Worm (Caenorhabditis elegans) whole organism, young adult: Measurements from ENCODE around the gene ZK632.11.

Source experiments
- B0019.2 ChIP-seq: fragments of 200-800 bp; sonication (Bioruptor generic); conservative IDR thresholded peaks from 2 replicates; pipeline ENCODE4 v1.3.6; 2022; ENCODE audit warnings: missing genetic modification reagents, missing genetic modification characterization, missing compliant biosample characterization
- C06A6.2 ChIP-seq: fragments of 200-800 bp; sonication (Bioruptor generic); conservative IDR thresholded peaks from 2 replicates; pipeline ENCODE4 v1.3.6; 2022; ENCODE audit warnings: missing genetic modification characterization, missing compliant biosample characterization
- C17E4.6 ChIP-seq: fragments of 200-800 bp; sonication (Bioruptor generic); IDR thresholded peaks from 2 replicates; pipeline ENCODE4 v1.3.6; 2022; ENCODE audit warnings: missing genetic modification reagents, missing genetic modification characterization, missing compliant biosample characterization
- F10E7.11 ChIP-seq: sonication (generic microtip); optimal IDR thresholded peaks from 2 replicates; lab custom pipeline; 2017; ENCODE audit warnings: mild to moderate bottlenecking, missing genetic modification characterization, moderate library complexity, missing compliant biosample characterization
- F33H1.4 ChIP-seq: fragments of 200-800 bp; sonication (Bioruptor generic); IDR thresholded peaks from 2 replicates; pipeline ENCODE4 v1.3.6; 2022; ENCODE audit warnings: missing genetic modification reagents, missing genetic modification characterization, missing compliant biosample characterization
- F49E8.2 ChIP-seq: sonication (generic microtip); optimal IDR thresholded peaks from 3 replicates; lab custom pipeline; 2017; ENCODE audit warnings: missing genetic modification characterization, mild to moderate bottlenecking, missing compliant biosample characterization, antibody characterized with exemption, moderate library complexity; ENCODE audit not compliant: insufficient read depth
- F57C9.4 ChIP-seq: sonication (generic microtip); optimal IDR thresholded peaks from 2 replicates; lab custom pipeline; 2017; ENCODE audit warnings: mild to moderate bottlenecking, missing genetic modification characterization, missing compliant biosample characterization
- K11D2.4 ChIP-seq: fragments of 200-800 bp; sonication (Bioruptor generic); IDR thresholded peaks from 2 replicates; pipeline ENCODE4 v1.3.6; 2022; ENCODE audit warnings: missing genetic modification reagents, missing genetic modification characterization, missing compliant biosample characterization
- K12H6.12 ChIP-seq: fragments of 200-800 bp; sonication (Bioruptor generic); optimal IDR thresholded peaks from 2 replicates; lab custom pipeline; 2018; ENCODE audit warnings: mild to moderate bottlenecking, missing genetic modification characterization, missing compliant biosample characterization
- Y95B8A.8 ChIP-seq: fragments of 200-800 bp; sonication (Bioruptor generic); IDR thresholded peaks from 2 replicates; pipeline ENCODE4 v1.3.6; 2022; ENCODE audit warnings: missing genetic modification reagents, missing genetic modification characterization, missing compliant biosample characterization
- ama-1 ChIP-seq, 3 experiments: fragments of 150-350 bp in 1 of 3; sonication (generic microtip) in 2 of 3; optimal IDR thresholded peaks; 2 replicates each; lab custom pipeline; 2014 to 2018; ENCODE audit warnings: missing biosample characterization in 2 of 3, missing genetic modification characterization in 2 of 3, missing genetic modification reagents in 2 of 3
- aptf-2 ChIP-seq: fragments of 200-800 bp; sonication (Bioruptor generic); conservative IDR thresholded peaks from 2 replicates; pipeline ENCODE4 v1.3.6; 2022; ENCODE audit warnings: missing genetic modification reagents, missing genetic modification characterization, missing compliant biosample characterization
- aptf-3 ChIP-seq: fragments of 200-800 bp; sonication (Bioruptor generic); IDR thresholded peaks from 2 replicates; pipeline ENCODE4 v1.3.6; 2022; ENCODE audit warnings: missing genetic modification characterization, missing compliant biosample characterization
- attf-5 ChIP-seq: fragments of 200-800 bp; sonication (Bioruptor generic); optimal IDR thresholded peaks from 2 replicates; lab custom pipeline; 2018; ENCODE audit warnings: mild to moderate bottlenecking, missing genetic modification characterization, missing compliant biosample characterization
- bed-1 ChIP-seq: fragments of 200-800 bp; sonication (Bioruptor generic); IDR thresholded peaks from 2 replicates; pipeline ENCODE4 v1.3.6; 2022; ENCODE audit warnings: missing genetic modification reagents, missing genetic modification characterization, missing compliant biosample characterization
- ceh-27 ChIP-seq: fragments of 200-800 bp; sonication (Bioruptor generic); optimal IDR thresholded peaks from 2 replicates; lab custom pipeline; 2018; ENCODE audit warnings: mild to moderate bottlenecking, missing genetic modification characterization, moderate library complexity, missing compliant biosample characterization
- ceh-58 ChIP-seq: fragments of 200-800 bp; sonication (Bioruptor generic); IDR thresholded peaks from 2 replicates; pipeline ENCODE4 v1.3.6; 2022; ENCODE audit warnings: missing genetic modification characterization, missing compliant biosample characterization
- dox-1 ChIP-seq: fragments of 200-800 bp; sonication (Bioruptor generic); IDR thresholded peaks from 2 replicates; pipeline ENCODE4 v1.3.6; 2022; ENCODE audit warnings: missing genetic modification reagents, missing genetic modification characterization, missing compliant biosample characterization
- egl-18 ChIP-seq: fragments of 200-800 bp; sonication (Bioruptor generic); IDR thresholded peaks from 2 replicates; pipeline ENCODE4 v1.3.6; 2022; ENCODE audit warnings: missing genetic modification reagents, missing genetic modification characterization, missing compliant biosample characterization
- egl-44 ChIP-seq: fragments of 200-800 bp; sonication (Bioruptor generic); IDR thresholded peaks from 2 replicates; pipeline ENCODE4 v1.3.6; 2022; ENCODE audit warnings: missing genetic modification reagents, missing genetic modification characterization, missing compliant biosample characterization
- ets-4 ChIP-seq: fragments of 200-800 bp; sonication (Bioruptor generic); optimal IDR thresholded peaks from 2 replicates; lab custom pipeline; 2018; ENCODE audit warnings: mild to moderate bottlenecking, missing genetic modification characterization, missing compliant biosample characterization
- hmg-1.2 ChIP-seq: fragments of 200-800 bp; sonication (Bioruptor generic); IDR thresholded peaks from 2 replicates; pipeline ENCODE4 v1.3.6; 2022; ENCODE audit warnings: missing genetic modification reagents, missing genetic modification characterization, missing compliant biosample characterization
- hsf-1 ChIP-seq: fragments of 200-800 bp; sonication (Bioruptor generic); IDR thresholded peaks from 2 replicates; pipeline ENCODE4 v1.3.6; 2022; ENCODE audit warnings: missing genetic modification reagents, missing genetic modification characterization, missing compliant biosample characterization
- lag-1 ChIP-seq: fragments of 200-800 bp; sonication (Bioruptor generic); IDR thresholded peaks from 2 replicates; pipeline ENCODE4 v1.3.6; 2022; ENCODE audit warnings: missing genetic modification reagents, missing genetic modification characterization, missing compliant biosample characterization
- let-526 ChIP-seq: fragments of 200-800 bp; sonication (Bioruptor generic); IDR thresholded peaks from 2 replicates; pipeline ENCODE4 v1.3.6; 2022; ENCODE audit warnings: missing genetic modification reagents, missing genetic modification characterization, missing compliant biosample characterization
- lin-54 ChIP-seq: fragments of 200-800 bp; sonication (Bioruptor generic); optimal IDR thresholded peaks from 2 replicates; lab custom pipeline; 2018; ENCODE audit warnings: mild to moderate bottlenecking, missing genetic modification characterization, missing compliant biosample characterization
- lsy-27 ChIP-seq: sonication (generic microtip); optimal IDR thresholded peaks from 2 replicates; lab custom pipeline; 2017; ENCODE audit warnings: missing genetic modification characterization, mild to moderate bottlenecking, missing compliant biosample characterization, antibody characterized with exemption, missing genotype, borderline replicate concordance; ENCODE audit not compliant: insufficient read depth
- madf-10 ChIP-seq: sonication (generic microtip); optimal IDR thresholded peaks from 2 replicates; lab custom pipeline; 2016; ENCODE audit warnings: mild to moderate bottlenecking, missing genetic modification characterization, missing compliant biosample characterization
- madf-3 ChIP-seq: fragments of 200-800 bp; sonication (Bioruptor generic); IDR thresholded peaks from 2 replicates; pipeline ENCODE4 v1.3.6; 2022; ENCODE audit warnings: missing genetic modification reagents, missing genetic modification characterization, missing compliant biosample characterization
- madf-6 ChIP-seq: fragments of 200-800 bp; sonication (Bioruptor generic); IDR thresholded peaks from 2 replicates; pipeline ENCODE4 v1.3.6; 2022; ENCODE audit warnings: missing genetic modification reagents, missing genetic modification characterization, missing compliant biosample characterization
- madf-8 ChIP-seq: fragments of 200-800 bp; sonication (Bioruptor generic); conservative IDR thresholded peaks from 2 replicates; pipeline ENCODE4 v1.3.6; 2022; ENCODE audit warnings: missing genetic modification reagents, missing genetic modification characterization, missing compliant biosample characterization
- mcd-1 ChIP-seq: fragments of 200-800 bp; sonication (Bioruptor generic); IDR thresholded peaks from 2 replicates; pipeline ENCODE4 v1.3.6; 2022; ENCODE audit warnings: missing genetic modification reagents, missing genetic modification characterization, missing compliant biosample characterization
- mes-4 ChIP-seq: sonication (generic microtip); optimal IDR thresholded peaks from 2 replicates; lab custom pipeline; 2016; ENCODE audit warnings: missing genotype, missing genetic modification characterization, missing compliant biosample characterization
- mxl-1 ChIP-seq: sonication (generic microtip); optimal IDR thresholded peaks from 2 replicates; lab custom pipeline; 2016; ENCODE audit warnings: missing genetic modification characterization, missing compliant biosample characterization
- nhr-27 ChIP-seq: fragments of 200-800 bp; sonication (Bioruptor generic); optimal IDR thresholded peaks from 2 replicates; lab custom pipeline; 2018; ENCODE audit warnings: mild to moderate bottlenecking, missing genetic modification characterization, moderate library complexity, missing compliant biosample characterization
- repo-1 ChIP-seq: sonication (generic microtip); optimal IDR thresholded peaks from 2 replicates; lab custom pipeline; 2017; ENCODE audit warnings: mild to moderate bottlenecking, missing genetic modification characterization, missing compliant biosample characterization
- sdz-38 ChIP-seq: sonication (generic microtip); optimal IDR thresholded peaks from 2 replicates; lab custom pipeline; 2016; ENCODE audit warnings: missing genotype, missing genetic modification characterization, missing compliant biosample characterization
- snpc-1.3 ChIP-seq: sonication (generic microtip); optimal IDR thresholded peaks from 2 replicates; lab custom pipeline; 2017; ENCODE audit warnings: missing genetic modification characterization, mild to moderate bottlenecking, missing compliant biosample characterization, antibody characterized with exemption, moderate library complexity, missing genotype, missing genetic modification reagents; ENCODE audit not compliant: insufficient read depth
- snpc-3.4 ChIP-seq: sonication (generic microtip); optimal IDR thresholded peaks from 2 replicates; lab custom pipeline; 2017; ENCODE audit warnings: missing genetic modification characterization, mild to moderate bottlenecking, missing compliant biosample characterization, antibody characterized with exemption, moderate library complexity, missing genotype, missing genetic modification reagents
- sptf-2 ChIP-seq: fragments of 200-800 bp; sonication (Bioruptor generic); optimal IDR thresholded peaks from 2 replicates; lab custom pipeline; 2018; ENCODE audit warnings: mild to moderate bottlenecking, missing genetic modification characterization, missing compliant biosample characterization
- tbp1 ChIP-seq: fragments of 200-800 bp; sonication (Bioruptor generic); optimal IDR thresholded peaks from 2 replicates; lab custom pipeline; 2018; ENCODE audit warnings: mild to moderate bottlenecking, missing genetic modification characterization, missing compliant biosample characterization
- tlf-1 ChIP-seq: fragments of 200-800 bp; sonication (Bioruptor generic); optimal IDR thresholded peaks from 2 replicates; lab custom pipeline; 2018; ENCODE audit warnings: mild to moderate bottlenecking, missing genetic modification characterization, missing compliant biosample characterization
- unc-130 ChIP-seq: sonication (generic microtip); optimal IDR thresholded peaks from 2 replicates; lab custom pipeline; 2016; ENCODE audit warnings: missing genetic modification reagents, missing genetic modification characterization, missing compliant biosample characterization
- ztf-18 ChIP-seq: sonication (generic microtip); optimal IDR thresholded peaks from 2 replicates; lab custom pipeline; 2016; ENCODE audit warnings: missing genotype, mild to moderate bottlenecking, missing genetic modification characterization, missing compliant biosample characterization
- ztf-22 ChIP-seq: fragments of 200-800 bp; sonication (Bioruptor generic); optimal IDR thresholded peaks from 2 replicates; lab custom pipeline; 2018; ENCODE audit warnings: mild to moderate bottlenecking, missing genetic modification characterization, moderate library complexity, missing compliant biosample characterization
- ztf-25 ChIP-seq: fragments of 200-800 bp; sonication (Bioruptor generic); IDR thresholded peaks from 2 replicates; pipeline ENCODE4 v1.3.6; 2022; ENCODE audit warnings: missing genetic modification reagents, missing genetic modification characterization, missing compliant biosample characterization

Gene ZK632.11

DNA sequence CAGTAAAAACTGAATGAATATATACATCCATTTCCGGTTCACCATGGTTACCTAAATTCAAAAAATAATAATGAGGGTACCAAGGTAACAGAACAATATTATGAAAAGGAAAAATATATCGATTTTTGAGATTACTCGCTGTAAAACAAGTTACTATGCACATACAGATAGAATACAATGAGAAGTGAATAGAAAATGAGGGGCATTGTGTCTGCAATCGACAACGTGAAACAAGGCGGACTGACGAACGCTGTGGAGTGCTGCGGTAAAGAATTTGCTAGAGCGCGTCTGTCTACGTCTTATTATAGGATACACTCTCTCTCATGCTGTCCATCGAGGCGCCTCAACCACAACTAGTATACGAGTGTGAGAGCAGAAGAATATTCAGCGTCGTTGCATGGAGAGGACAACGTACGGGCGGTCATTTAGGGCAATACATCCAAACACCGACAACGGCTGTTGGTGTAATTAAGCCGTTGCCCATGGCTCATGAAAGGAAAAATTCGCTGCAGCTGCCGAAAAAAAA lies 10.6 kb upstream of the ZK632.11 start, which contains the start of gene cnx-1 (continued):
- peak; percentile 37; the same call in 1 of the 2 replicates for TF ChIP-seq hmg-1.2 (GFP tag; lab: Robert Waterston, UW)
- TF ChIP-seq, all 124 proteins: peak for 7

DNA sequence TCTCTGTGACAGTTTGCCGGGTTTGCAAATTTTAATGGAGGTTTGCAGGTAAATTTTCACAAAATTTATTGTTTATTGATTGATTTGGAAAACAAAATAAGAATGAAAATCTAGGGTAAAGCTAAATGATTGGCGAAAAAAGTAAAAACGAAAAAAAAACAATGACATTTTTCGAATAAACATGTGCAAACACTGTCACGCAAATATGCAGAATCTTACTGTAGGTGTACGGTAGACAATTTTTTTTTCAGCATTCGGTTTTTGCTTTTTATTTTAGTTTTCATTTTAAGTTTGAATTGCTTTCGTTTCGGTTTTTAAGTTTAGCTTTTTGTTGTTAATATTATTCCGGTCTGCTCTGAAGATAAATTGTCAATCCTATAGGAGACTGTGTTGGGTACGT lies 9.8 kb upstream of the ZK632.11 start:
- TF ChIP-seq Y95B8A.8 (no peak), lag-1 (no peak), repo-1 (no peak), tlf-1 (GFP tag; lab: Kevin White, UChicago) (no peak), snpc-1.3 (no peak), lin-54 (GFP tag; lab: Kevin White, UChicago) (peak; percentile 45), F33H1.4 (peak; percentile 31), sdz-38 (tag; lab: Kevin White, UChicago) (no peak), snpc-3.4 (peak; percentile 1), egl-18 (GFP tag; lab: Robert Waterston, UW) (no peak), K11D2.4 (no peak), hmg-1.2 (GFP tag; lab: Robert Waterston, UW) (no peak), C17E4.6 (no peak), hsf-1 (GFP tag; lab: Robert Waterston, UW) (no peak), K12H6.12 (no peak), mxl-1 (no peak), F49E8.2 (tag; lab: Kevin White, UChicago) (peak; percentile 26), bed-1 (no peak), ets-4 (GFP tag; lab: Kevin White, UChicago) (no peak), C06A6.2 (GFP tag; lab: Robert Waterston, UW) (no peak), ama-1 (optimal IDR thresholded peaks at IDR 0.05; lab: Kevin White, UChicago) (no peak), ama-1 (GFP tag; optimal IDR thresholded peaks at IDR 0.05; lab: Kevin White, UChicago) (no peak), ztf-25 (GFP tag; lab: Robert Waterston, UW) (no peak), dox-1 (GFP tag; lab: Robert Waterston, UW) (peak; percentile 30; the same call in 1 of the 2 replicates), sptf-2 (GFP tag; lab: Kevin White, UChicago) (no peak), madf-6 (GFP tag; lab: Robert Waterston, UW) (peak; percentile 60), let-526 (GFP tag; lab: Robert Waterston, UW) (no peak), attf-5 (GFP tag; lab: Kevin White, UChicago) (no peak), madf-3 (GFP tag; lab: Robert Waterston, UW) (no peak), madf-8 (GFP tag; lab: Robert Waterston, UW) (0 out of 2 replicates have a peak, but pooled peaks have one; percentile 24), egl-44 (GFP tag; lab: Robert Waterston, UW) (no peak), B0019.2 (GFP tag; lab: Robert Waterston, UW) (no peak), mes-4 (tag; lab: Kevin White, UChicago) (no peak), aptf-2 (GFP tag; lab: Robert Waterston, UW) (no peak), F10E7.11 (no peak), lsy-27 (tag; lab: Kevin White, UChicago) (no peak), nhr-27 (tag; lab: Kevin White, UChicago) (no peak), aptf-3 (GFP tag; lab: Robert Waterston, UW) (no peak), ztf-18 (tag; lab: Kevin White, UChicago) (no peak), madf-10 (no peak), ceh-27 (GFP tag; lab: Kevin White, UChicago) (no peak), ceh-58 (GFP tag; lab: Robert Waterston, UW) (no peak), unc-130 (GFP tag; lab: Kevin White, UChicago) (no peak), F57C9.4 (tag; lab: Kevin White, UChicago) (no peak), ztf-22 (GFP tag; lab: Kevin White, UChicago) (no peak), tbp1 (GFP tag; lab: Kevin White, UChicago) (no peak), mcd-1 (no peak)
